Worm (Caenorhabditis elegans) whole organism, midembryonic: ENCODE measurements around the gene ZK652.8.

Experiments used
- T22C8.4 ChIP-seq: fragments of 200-800 bp; sonication (Bioruptor generic); IDR thresholded peaks from 2 replicates; pipeline ENCODE4 v1.3.6; 2022; ENCODE audit warnings: missing genetic modification characterization, missing compliant biosample characterization
- cog-1 ChIP-seq: sonication (generic microtip); optimal IDR thresholded peaks from 2 replicates; lab custom pipeline; 2016; ENCODE audit warnings: missing genetic modification characterization, missing compliant biosample characterization
- flt-1 ChIP-seq: fragments of 200-800 bp; sonication (Bioruptor generic); IDR thresholded peaks from 2 replicates; pipeline ENCODE4 v1.3.6; 2022; ENCODE audit warnings: missing genetic modification characterization, missing compliant biosample characterization
- klf-2 ChIP-seq: fragments of 200-800 bp; sonication (Bioruptor generic); conservative IDR thresholded peaks from 2 replicates; pipeline ENCODE4 v1.3.6; 2022; ENCODE audit warnings: missing genetic modification reagents, missing genetic modification characterization, missing compliant biosample characterization
- med-1 ChIP-seq: sonication (generic microtip); optimal IDR thresholded peaks from 2 replicates; lab custom pipeline; 2017; ENCODE audit warnings: missing genetic modification characterization, mild to moderate bottlenecking, missing compliant biosample characterization, antibody characterized with exemption, missing genetic modification reagents; ENCODE audit not compliant: insufficient read depth
- ref-1 ChIP-seq: fragments of 200-800 bp; sonication (Bioruptor generic); conservative IDR thresholded peaks from 2 replicates; pipeline ENCODE4 v1.3.6; 2022; ENCODE audit warnings: missing genetic modification reagents, missing genetic modification characterization, missing compliant biosample characterization
- tab-1 ChIP-seq: fragments of 200-800 bp; sonication (Bioruptor generic); IDR thresholded peaks from 2 replicates; pipeline ENCODE4 v1.3.6; 2022; ENCODE audit warnings: missing genetic modification characterization, missing compliant biosample characterization
- ztf-23 ChIP-seq: fragments of 200-800 bp; sonication (Bioruptor generic); IDR thresholded peaks from 2 replicates; pipeline ENCODE4 v1.3.6; 2022; ENCODE audit warnings: missing genetic modification reagents, missing genetic modification characterization, missing compliant biosample characterization
- ztf-29 ChIP-seq: fragments of 200-800 bp; sonication (Bioruptor generic); IDR thresholded peaks from 2 replicates; pipeline ENCODE4 v1.3.6; 2022; ENCODE audit warnings: missing genetic modification reagents, missing genetic modification characterization, missing compliant biosample characterization

DNA sequence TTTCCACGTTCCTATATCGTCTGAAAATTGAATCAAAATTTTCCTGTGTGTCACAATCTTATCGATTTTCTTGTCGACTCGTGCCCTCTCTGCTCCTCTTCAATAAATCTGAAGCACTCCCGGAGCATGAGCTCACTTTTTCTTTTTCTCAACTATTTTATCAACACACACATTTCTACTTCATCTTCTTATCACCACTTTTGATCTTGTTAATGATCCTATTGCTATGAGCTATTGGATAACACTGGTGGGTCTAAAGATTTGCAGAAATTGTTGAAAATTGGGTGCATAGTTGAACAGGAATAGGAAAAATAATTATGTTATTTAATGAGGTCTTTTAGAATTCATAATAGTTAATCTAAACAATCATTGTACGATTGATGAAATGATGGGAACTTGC is 38.2 kb downstream of the ZK652.8 start:
- no peak for TF ChIP-seq med-1 (GFP tag; lab: Kevin White, UChicago)
- no peak for TF ChIP-seq T22C8.4 (GFP tag; lab: Robert Waterston, UW)
- TF ChIP-seq ref-1 (GFP tag; lab: Robert Waterston, UW), result no peak
- TF ChIP-seq flt-1 (GFP tag; lab: Robert Waterston, UW), result no peak
- TF ChIP-seq cog-1 (tag; lab: Kevin White, UChicago), result no peak
- no peak for TF ChIP-seq klf-2 (GFP tag; lab: Robert Waterston, UW)
- no peak for TF ChIP-seq tab-1 (GFP tag; lab: Robert Waterston, UW)
- no peak for TF ChIP-seq ztf-23 (GFP tag; lab: Robert Waterston, UW)
- no peak for TF ChIP-seq ztf-29 (GFP tag; lab: Robert Waterston, UW)
